Fruit fly (Drosophila melanogaster) whole organism, prepupa: ENCODE measurements around the gene UbcE2M.

ENCODE experiments used
- CG10631 ChIP-seq: fragments of 200-800 bp; sonication (Bioruptor generic); optimal IDR thresholded peaks from 2 replicates; lab custom pipeline; 2016; ENCODE audit warnings: missing biosample characterization, missing genetic modification characterization
- CG11902 ChIP-seq: fragments of 200-800 bp; sonication (Bioruptor generic); optimal IDR thresholded peaks from 3 replicates; lab custom pipeline; 2016; ENCODE audit warnings: missing biosample characterization, missing genetic modification characterization
- CG15336 ChIP-seq: fragments of 200-800 bp; sonication (Bioruptor generic); IDR thresholded peaks from 2 replicates; pipeline ENCODE4 v1.3.6; 2022; ENCODE audit warnings: missing biosample characterization, missing genetic modification characterization
- CG31627 ChIP-seq: fragments of 200-800 bp; sonication (Bioruptor generic); optimal IDR thresholded peaks from 3 replicates; lab custom pipeline; 2016; ENCODE audit warnings: missing biosample characterization, missing genetic modification characterization
- CG32006 ChIP-seq: fragments of 200-800 bp; sonication (Bioruptor generic); optimal IDR thresholded peaks from 3 replicates; lab custom pipeline; 2017; ENCODE audit warnings: missing biosample characterization, mild to moderate bottlenecking, missing genetic modification characterization
- CG34406 ChIP-seq: fragments of 200-800 bp; sonication (Bioruptor generic); optimal IDR thresholded peaks from 3 replicates; lab custom pipeline; 2016; ENCODE audit warnings: missing biosample characterization, missing genetic modification characterization
- CG3919 ChIP-seq: fragments of 200-800 bp; sonication (Bioruptor generic); optimal IDR thresholded peaks from 3 replicates; lab custom pipeline; 2016; ENCODE audit warnings: missing biosample characterization, missing genetic modification characterization
- CG4318 ChIP-seq: fragments of 200-800 bp; sonication (Bioruptor generic); optimal IDR thresholded peaks from 3 replicates; lab custom pipeline; 2017; ENCODE audit warnings: missing biosample characterization, mild to moderate bottlenecking, missing genetic modification characterization
- CG6163 ChIP-seq: fragments of 200-800 bp; sonication (Bioruptor generic); IDR thresholded peaks from 3 replicates; pipeline ENCODE4 v1.3.6; 2022; ENCODE audit warnings: missing biosample characterization, missing genetic modification characterization
- CG6276 ChIP-seq: fragments of 200-800 bp; sonication (Bioruptor generic); optimal IDR thresholded peaks from 2 replicates; lab custom pipeline; 2017; ENCODE audit warnings: missing biosample characterization, mild to moderate bottlenecking, missing genetic modification characterization
- CG6792 ChIP-seq: fragments of 200-800 bp; sonication (Bioruptor generic); optimal IDR thresholded peaks from 3 replicates; lab custom pipeline; 2016; ENCODE audit warnings: missing biosample characterization, missing genetic modification characterization
- CG6854 ChIP-seq: fragments of 200-800 bp; sonication (Bioruptor generic); optimal IDR thresholded peaks from 2 replicates; lab custom pipeline; 2017; ENCODE audit warnings: missing biosample characterization, mild to moderate bottlenecking, missing genetic modification characterization
- CG8119 ChIP-seq: fragments of 200-800 bp; sonication (Bioruptor generic); IDR thresholded peaks from 3 replicates; pipeline ENCODE4 v1.3.6; 2022; ENCODE audit warnings: missing biosample characterization, missing genetic modification characterization
- CG8319 ChIP-seq: fragments of 200-800 bp; sonication (Bioruptor generic); optimal IDR thresholded peaks from 3 replicates; lab custom pipeline; 2016; ENCODE audit warnings: missing biosample characterization, missing genetic modification characterization
- CG8632 ChIP-seq: fragments of 200-800 bp; sonication (Bioruptor generic); optimal IDR thresholded peaks from 3 replicates; lab custom pipeline; 2016; ENCODE audit warnings: missing biosample characterization, missing genetic modification characterization
- Eip78C ChIP-seq: fragments of 200-800 bp; sonication (Bioruptor generic); peaks from one replicate; lab custom pipeline; 2016; ENCODE audit warnings: missing biosample characterization, missing genetic modification characterization
- Eip93F ChIP-seq: fragments of 200-800 bp; sonication (Bioruptor generic); optimal IDR thresholded peaks from 2 replicates; lab custom pipeline; 2016; ENCODE audit warnings: missing biosample characterization, mild to moderate bottlenecking, missing genetic modification characterization
- Ets21C ChIP-seq: fragments of 200-800 bp; sonication (Bioruptor generic); optimal IDR thresholded peaks from 3 replicates; lab custom pipeline; 2016; ENCODE audit warnings: missing biosample characterization, missing genetic modification characterization
- Hr38 ChIP-seq: sonication (Bioruptor generic); optimal IDR thresholded peaks from 2 replicates; lab custom pipeline; 2016; ENCODE audit warnings: missing biosample characterization, missing genetic modification characterization
- Hr39 ChIP-seq: fragments of 200-800 bp; sonication (Bioruptor generic); optimal IDR thresholded peaks from 2 replicates; lab custom pipeline; 2016; ENCODE audit warnings: missing biosample characterization, missing genetic modification characterization
- Met ChIP-seq: fragments of 200-800 bp; sonication (Bioruptor generic); optimal IDR thresholded peaks from 3 replicates; lab custom pipeline; 2016; ENCODE audit warnings: missing biosample characterization, missing genetic modification characterization
- OdsH ChIP-seq: fragments of 200-800 bp; sonication (Bioruptor generic); optimal IDR thresholded peaks from 3 replicates; lab custom pipeline; 2016; ENCODE audit warnings: missing biosample characterization, missing genetic modification characterization
- Smox ChIP-seq: fragments of 200-800 bp; sonication (Bioruptor generic); optimal IDR thresholded peaks from 3 replicates; lab custom pipeline; 2016; ENCODE audit warnings: missing biosample characterization, missing genetic modification characterization
- Sox15 ChIP-seq: fragments of 200-800 bp; sonication (Bioruptor generic); optimal IDR thresholded peaks from 3 replicates; lab custom pipeline; 2016; ENCODE audit warnings: missing biosample characterization, missing genetic modification characterization
- achi ChIP-seq: fragments of 200-800 bp; sonication (Bioruptor generic); optimal IDR thresholded peaks from 3 replicates; lab custom pipeline; 2016; ENCODE audit warnings: missing biosample characterization, missing genetic modification characterization
- acj6 ChIP-seq: fragments of 200-800 bp; sonication (Bioruptor generic); optimal IDR thresholded peaks from 3 replicates; lab custom pipeline; 2016; ENCODE audit warnings: missing biosample characterization, missing genetic modification characterization
- cyc ChIP-seq: fragments of 200-800 bp; sonication (Bioruptor generic); optimal IDR thresholded peaks from 3 replicates; lab custom pipeline; 2016; ENCODE audit warnings: missing biosample characterization, missing genetic modification characterization
- dac ChIP-seq: fragments of 200-800 bp; sonication (Bioruptor generic); optimal IDR thresholded peaks from 2 replicates; lab custom pipeline; 2017; ENCODE audit warnings: missing biosample characterization, mild to moderate bottlenecking, missing genetic modification characterization
- dsx ChIP-seq: fragments of 200-800 bp; optimal IDR thresholded peaks from 3 replicates; lab custom pipeline; 2019; ENCODE audit warnings: missing biosample characterization, mild to moderate bottlenecking, missing genetic modification characterization, moderate library complexity; ENCODE audit not compliant: poor library complexity, severe bottlenecking
- eg ChIP-seq: fragments of 200-800 bp; sonication (Bioruptor generic); IDR thresholded peaks from 3 replicates; pipeline ENCODE4 v1.3.6; 2022; ENCODE audit warnings: missing biosample characterization, missing genetic modification characterization
- esn ChIP-seq: fragments of 200-800 bp; sonication (Bioruptor generic); optimal IDR thresholded peaks from 2 replicates; lab custom pipeline; 2016; ENCODE audit warnings: missing biosample characterization, mild to moderate bottlenecking, missing genetic modification characterization, moderate library complexity
- fd59A ChIP-seq: fragments of 200-800 bp; sonication (Bioruptor generic); optimal IDR thresholded peaks from 2 replicates; lab custom pipeline; 2017; ENCODE audit warnings: missing biosample characterization, mild to moderate bottlenecking, missing genetic modification characterization, missing genetic modification reagents
- fkh ChIP-seq: fragments of 200-800 bp; sonication (Bioruptor generic); optimal IDR thresholded peaks from 3 replicates; lab custom pipeline; 2017; ENCODE audit warnings: missing biosample characterization, mild to moderate bottlenecking, missing genetic modification characterization, moderate library complexity
- lz ChIP-seq: fragments of 200-800 bp; sonication (Bioruptor generic); optimal IDR thresholded peaks from 3 replicates; lab custom pipeline; 2016; ENCODE audit warnings: missing biosample characterization, missing genetic modification characterization
- net ChIP-seq: fragments of 200-800 bp; sonication (Bioruptor generic); optimal IDR thresholded peaks from 3 replicates; lab custom pipeline; 2016; ENCODE audit warnings: missing biosample characterization, missing genetic modification characterization
- salr ChIP-seq, 2 experiments: fragments of 200-800 bp; sonication (Bioruptor generic); optimal IDR thresholded peaks; 3 replicates each; lab custom pipeline; 2016 to 2018; ENCODE audit warnings: missing biosample characterization in 2 of 2, missing genetic modification characterization in 2 of 2, mild to moderate bottlenecking in 1 of 2
- ss ChIP-seq, 2 experiments: fragments of 200-800 bp; sonication (Bioruptor generic); optimal IDR thresholded peaks; 2 replicates in 1 of 2; 3 replicates in 1 of 2; lab custom pipeline; 2017 to 2018; ENCODE audit warnings: mild to moderate bottlenecking in 2 of 2, missing biosample characterization in 2 of 2, missing genetic modification characterization in 2 of 2, moderate library complexity in 1 of 2
- svp ChIP-seq: fragments of 200-800 bp; sonication (Bioruptor generic); peaks from one replicate; lab custom pipeline; 2016; ENCODE audit warnings: missing biosample characterization, missing genetic modification characterization
- vri ChIP-seq: fragments of 200-800 bp; sonication (Bioruptor generic); optimal IDR thresholded peaks from 3 replicates; lab custom pipeline; 2016; ENCODE audit warnings: missing biosample characterization, mild to moderate bottlenecking, missing genetic modification characterization

Gene UbcE2M

DNA sequence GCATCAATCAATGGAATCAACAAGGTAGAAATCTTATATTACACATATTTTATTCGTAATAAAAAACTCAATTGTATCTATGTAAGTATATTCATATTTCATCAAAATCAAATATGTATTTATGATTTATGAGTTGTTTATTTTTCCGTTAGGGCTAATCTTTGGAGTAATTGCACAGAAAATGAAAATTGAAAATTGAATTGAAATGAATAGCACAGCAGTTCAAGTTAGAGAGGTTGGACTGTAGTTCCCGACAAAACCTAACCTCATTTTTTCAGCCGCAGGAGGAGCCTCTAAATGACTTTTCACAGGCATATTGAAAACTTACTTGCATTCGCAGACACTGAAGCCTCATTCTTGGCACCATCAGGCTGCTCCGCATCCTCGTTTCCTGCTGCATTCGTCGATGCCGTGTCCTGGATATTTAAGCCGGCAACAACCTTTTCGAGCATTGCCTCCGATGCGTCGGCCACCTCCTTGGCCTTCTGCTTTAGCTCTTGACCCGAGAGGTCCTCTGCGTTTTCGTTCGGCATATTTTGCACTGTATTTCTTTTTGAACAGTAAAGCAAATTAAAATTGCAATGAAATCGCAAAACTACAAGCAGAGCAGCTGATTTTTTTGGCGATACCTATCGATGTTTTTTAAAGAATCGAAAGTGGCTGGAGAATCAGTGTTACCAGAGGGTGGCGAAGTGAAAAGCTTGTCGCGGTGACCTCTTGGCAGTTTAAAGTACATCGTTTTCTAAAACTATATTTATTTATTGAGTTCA lies 19.8 kb downstream of the UbcE2M start, which contains the start of gene Nmt:
Gene Nmt (minus strand): TSS at position 635 of the 770 bp plus-strand sequence.
- TF ChIP-seq CG8119 (peak; percentile 52; the same call in 2 of the 3 replicates), salr (GFP tag; optimal IDR thresholded peaks at IDR 0.05; lab: Kevin White, UChicago) (peak in 1 of 2 experiments; percentile 24), eg (GFP tag; lab: Robert Waterston, UW) (peak; percentile 51; the same call in 1 of the 3 replicates), Eip78C (GFP tag; lab: Kevin White, UChicago) (peak; percentile 33), svp (GFP tag; lab: Kevin White, UChicago) (no peak), Met (no peak), net (GFP tag; lab: Kevin White, UChicago) (no peak), CG32006 (no peak), CG6854 (GFP tag; lab: Kevin White, UChicago) (no peak), CG3919 (GFP tag; lab: Kevin White, UChicago) (peak; percentile 60), CG10631 (GFP tag; lab: Kevin White, UChicago) (peak; percentile 10), ss (GFP tag; optimal IDR thresholded peaks at IDR 0.05; lab: Kevin White, UChicago) (no peak), dsx (GFP tag; lab: Kevin White, UChicago) (no peak), CG15336 (GFP tag; lab: Robert Waterston, UW) (peak; percentile 77), esn (GFP tag; lab: Kevin White, UChicago) (peak; percentile 46), achi (GFP tag; lab: Kevin White, UChicago) (peak; percentile 44), cyc (GFP tag; lab: Kevin White, UChicago) (no peak), Hr39 (GFP tag; lab: Kevin White, UChicago) (peak; percentile 42), lz (peak; percentile 39), CG8632 (GFP tag; lab: Kevin White, UChicago) (peak; percentile 24), dac (no peak), acj6 (GFP tag; lab: Kevin White, UChicago) (peak; percentile 57), fkh (GFP tag; lab: Kevin White, UChicago) (no peak), Sox15 (GFP tag; lab: Kevin White, UChicago) (peak; percentile 13), CG6163 (GFP tag; lab: Robert Waterston, UW) (peak; percentile 58; the same call in 1 of the 3 replicates), CG4318 (GFP tag; lab: Kevin White, UChicago) (no peak), CG31627 (peak; percentile 37), Smox (GFP tag; lab: Kevin White, UChicago) (no peak), OdsH (GFP tag; lab: Kevin White, UChicago) (peak; percentile 56), CG11902 (GFP tag; lab: Kevin White, UChicago) (no peak), CG8319 (GFP tag; lab: Kevin White, UChicago) (peak; percentile 80), CG34406 (peak; percentile 41), Eip93F (GFP tag; lab: Kevin White, UChicago) (no peak), CG6792 (GFP tag; lab: Kevin White, UChicago) (peak; percentile 52)

dm6 chr3L:8175818-8176217 lies 22.0 kb downstream of the UbcE2M start, which contains the start of gene RecQ4:
Gene RecQ4, minus strand, starts transcription at chr3L:8175978.
- TF ChIP-seq Hr39 (GFP tag; lab: Kevin White, UChicago), result peak; percentile 20
- TF ChIP-seq Hr38 (GFP tag; lab: Kevin White, UChicago), result no peak
- no peak for TF ChIP-seq fd59A
- no peak for TF ChIP-seq achi (GFP tag; lab: Kevin White, UChicago)
- TF ChIP-seq CG11902 (GFP tag; lab: Kevin White, UChicago), result no peak
- TF ChIP-seq eg (GFP tag; lab: Robert Waterston, UW), result no peak
- peak; percentile 5 for TF ChIP-seq lz
- TF ChIP-seq, all 60 proteins: peak for 2

DNA sequence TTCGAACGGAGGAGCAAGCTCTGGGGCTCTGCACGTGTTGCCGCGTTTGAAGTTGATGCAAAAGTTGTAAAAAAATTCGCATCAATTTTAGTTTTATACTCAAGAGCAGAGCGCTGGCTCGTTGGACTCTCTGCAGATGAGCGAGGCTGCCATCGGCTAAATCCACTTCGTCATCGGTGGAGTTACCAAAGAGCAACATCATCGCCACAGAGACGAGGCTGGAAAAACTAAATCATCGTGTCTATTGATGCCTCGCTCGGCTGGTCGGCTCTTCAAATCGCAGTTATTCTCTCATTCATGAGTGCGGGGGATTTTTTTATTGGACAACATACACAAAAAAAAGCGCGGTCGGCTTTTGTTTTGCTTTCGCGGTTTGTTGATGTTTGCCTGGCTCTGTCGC lies 32.4 kb downstream of the UbcE2M start, which contains the start of gene CG13675:
Gene CG13675 (minus strand): TSS at position 83 of the 400 bp plus-strand sequence.
- TF ChIP-seq Ets21C (GFP tag; lab: Kevin White, UChicago) (no peak), CG6276 (no peak), CG8119 (0 out of 3 replicates have a peak, but pooled peaks have one; percentile 24), eg (GFP tag; lab: Robert Waterston, UW) (peak; percentile 26; the same call in 1 of the 3 replicates), vri (no peak), CG8632 (GFP tag; lab: Kevin White, UChicago) (no peak), CG10631 (GFP tag; lab: Kevin White, UChicago) (no peak), Sox15 (GFP tag; lab: Kevin White, UChicago) (no peak)
- TF ChIP-seq, all 60 proteins: peak for 2
